ENCODE assay signal across 1 worm cellular context in genomic region chrX:1060705-1061104, ce11.
TF ChIP-seq lines count a peak whose summit lies in the region.

No protein-coding gene starts in this region.

TF ChIP-seq in whole organism, L1 larva, 84 proteins besides CTCF, POLR2A, EP300 and RAD21 (continued from another document):
- TF ChIP-seq hlh-4 (tag; optimal IDR thresholded peaks at IDR 0.05; lab: Kevin White, UChicago) (no peak), skn-1 (tag; optimal IDR thresholded peaks at IDR 0.05; lab: Kevin White, UChicago) (no peak), nhr-47 (tag; optimal IDR thresholded peaks at IDR 0.05; lab: Kevin White, UChicago) (no peak), sup-37 (GFP tag; optimal IDR thresholded peaks at IDR 0.05; lab: Kevin White, UChicago) (no peak), ceh-90 (tag; optimal IDR thresholded peaks at IDR 0.05; lab: Kevin White, UChicago) (no peak), ama-1 (optimal IDR thresholded peaks at IDR 0.05; lab: Kevin White, UChicago) (no peak), elt-3 (tag; optimal IDR thresholded peaks at IDR 0.05; lab: Kevin White, UChicago) (no peak), ceh-88 (GFP tag; IDR thresholded peaks at IDR 0.05; lab: Robert Waterston, UW) (no peak), unc-98 (GFP tag; IDR thresholded peaks at IDR 0.05; lab: Robert Waterston, UW) (no peak), dsc-1 (tag; optimal IDR thresholded peaks at IDR 0.05; lab: Kevin White, UChicago) (no peak), nhr-71 (tag; optimal IDR thresholded peaks at IDR 0.05; lab: Kevin White, UChicago) (peak; percentile 7), efl-1 (optimal IDR thresholded peaks at IDR 0.05; lab: Kevin White, UChicago) (no peak), efl-1 (GFP tag; optimal IDR thresholded peaks at IDR 0.05 in 1 of 2; lab: Kevin White, UChicago) (no peak), C16A3.4 (tag; optimal IDR thresholded peaks at IDR 0.05; lab: Kevin White, UChicago) (no peak), irx-1 (tag; optimal IDR thresholded peaks at IDR 0.05; lab: Kevin White, UChicago) (no peak), blmp-1 (tag; optimal IDR thresholded peaks at IDR 0.05; lab: Kevin White, UChicago) (no peak), hpl-2 (GFP tag; optimal IDR thresholded peaks at IDR 0.05; lab: Kevin White, UChicago) (no peak), mef-2 (tag; optimal IDR thresholded peaks at IDR 0.05; lab: Kevin White, UChicago) (no peak), lin-39 (tag; optimal IDR thresholded peaks at IDR 0.05; lab: Kevin White, UChicago) (no peak), nhr-90 (tag; optimal IDR thresholded peaks at IDR 0.05; lab: Kevin White, UChicago; ENCODE audit: poor library complexity) (no peak), egl-27 (tag; optimal IDR thresholded peaks at IDR 0.05; lab: Kevin White, UChicago) (no peak), nhr-76 (tag; optimal IDR thresholded peaks at IDR 0.05; lab: Kevin White, UChicago) (no peak), sptf-1 (tag; optimal IDR thresholded peaks at IDR 0.05; lab: Kevin White, UChicago) (no peak), tlp-1 (tag; optimal IDR thresholded peaks at IDR 0.05; lab: Kevin White, UChicago) (no peak), unc-130 (tag; optimal IDR thresholded peaks at IDR 0.05; lab: Kevin White, UChicago) (no peak)
